Worm (Caenorhabditis elegans): ENCODE results near the gene erfa-3.

The erfa-3 gene

DNA sequence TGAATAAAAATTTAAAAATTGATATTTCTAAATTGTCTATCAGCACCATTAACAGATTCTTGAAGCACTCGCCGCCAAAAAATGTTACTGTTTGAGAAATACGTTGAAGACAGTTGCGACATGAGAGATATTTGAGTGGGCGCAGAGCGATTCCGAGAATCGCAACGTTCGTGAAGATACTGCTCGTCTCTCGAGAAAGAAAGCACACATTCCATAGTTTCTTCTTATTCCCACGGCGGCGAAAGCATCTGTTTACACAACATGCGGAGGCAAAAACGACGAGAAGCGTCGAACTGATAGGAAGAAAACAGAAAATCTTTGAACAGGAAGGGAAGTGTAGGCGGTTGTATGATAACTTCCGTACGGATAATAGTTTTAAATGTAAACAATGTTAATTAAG, 30.4 kb downstream of the erfa-3 start (continued):
- no peak for TF ChIP-seq hlh-30 (tag; optimal IDR thresholded peaks at IDR 0.05; ENCODE audit: insufficient read depth)
- peak; percentile 16 for TF ChIP-seq ceh-31 (tag; optimal IDR thresholded peaks at IDR 0.05)
- TF ChIP-seq pha-4 (tag; optimal IDR thresholded peaks at IDR 0.05) = no peak
- TF ChIP-seq sdc-2 (tag; optimal IDR thresholded peaks at IDR 0.05) = no peak
- TF ChIP-seq K09A11.1 (tag; optimal IDR thresholded peaks at IDR 0.05; ENCODE audit: insufficient read depth) = no peak
- no peak for TF ChIP-seq elt-4 (tag; optimal IDR thresholded peaks at IDR 0.05)
- no peak for TF ChIP-seq ahr-1 (tag; optimal IDR thresholded peaks at IDR 0.05)
- no peak for TF ChIP-seq ref-2 (tag; optimal IDR thresholded peaks at IDR 0.05)
- TF ChIP-seq ceh-30 (tag; optimal IDR thresholded peaks at IDR 0.05) = no peak
- TF ChIP-seq unc-3 (GFP tag; conservative IDR thresholded peaks at IDR 0.05) = no peak
- TF ChIP-seq unc-3 (tag; optimal IDR thresholded peaks at IDR 0.05) = no peak
- no peak for TF ChIP-seq lin-11 (tag; optimal IDR thresholded peaks at IDR 0.05)
- no peak for TF ChIP-seq mec-3 (tag; optimal IDR thresholded peaks at IDR 0.05; ENCODE audit: borderline replicate concordance)
- no peak for TF ChIP-seq hlh-13 (GFP tag; optimal IDR thresholded peaks at IDR 0.05)
- TF ChIP-seq fax-1 (tag; optimal IDR thresholded peaks at IDR 0.05) = no peak
- TF ChIP-seq madf-2 (tag; optimal IDR thresholded peaks at IDR 0.05) = no peak
- no peak for TF ChIP-seq hlh-6 (tag; optimal IDR thresholded peaks at IDR 0.05)
- no peak for TF ChIP-seq tbx-7 (tag; optimal IDR thresholded peaks at IDR 0.05)
- TF ChIP-seq zip-5 (tag; optimal IDR thresholded peaks at IDR 0.05) = no peak
- no peak for TF ChIP-seq ceh-24 (tag; optimal IDR thresholded peaks at IDR 0.05)
- TF ChIP-seq sox-2 (GFP tag; IDR thresholded peaks at IDR 0.05) = no peak

DNA sequence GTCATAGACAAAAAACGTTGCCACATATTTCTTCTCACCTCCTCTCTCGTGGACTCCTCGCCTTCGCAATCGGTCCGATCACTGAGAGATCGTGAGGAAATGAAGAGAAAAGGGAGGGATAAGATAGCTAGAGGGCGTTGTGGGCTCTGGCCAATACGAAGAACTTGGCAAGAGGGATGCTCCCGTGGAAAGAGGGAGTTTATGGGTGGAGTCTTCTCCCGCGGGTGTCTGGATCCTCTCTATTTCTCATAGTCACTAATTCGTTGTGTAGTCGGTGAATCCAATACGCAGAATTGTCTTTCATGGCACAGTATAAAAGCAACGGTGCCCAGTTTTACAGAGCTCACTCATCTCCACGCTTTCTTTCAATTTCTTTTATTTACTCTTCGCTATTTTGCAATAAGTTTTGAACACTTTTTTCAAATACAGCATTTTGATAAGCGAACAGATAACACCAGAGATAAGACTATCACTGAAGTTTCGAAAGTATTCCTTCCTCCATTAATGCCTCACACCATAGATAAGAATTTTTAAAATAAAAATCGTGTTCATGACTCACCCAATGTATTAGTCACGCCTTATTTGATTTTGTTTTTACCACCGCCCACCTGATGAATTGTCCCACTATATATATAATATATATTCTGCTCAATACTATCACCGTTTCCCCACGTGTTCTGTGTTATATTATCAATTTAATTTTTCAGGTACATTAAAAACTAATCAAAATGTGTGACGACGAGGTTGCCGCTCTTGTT, 32.4 kb downstream of the erfa-3 start, which contains the start of gene act-1:
TSS of gene act-1 (plus strand) at position 708 of the 758 bp plus-strand sequence.
- TF ChIP-seq C38D4.7 (GFP tag; optimal IDR thresholded peaks at IDR 0.05) = no peak
- TF ChIP-seq ahr-1 (tag; optimal IDR thresholded peaks at IDR 0.05) = no peak
- TF ChIP-seq K02D7.2 (tag; optimal IDR thresholded peaks at IDR 0.05) = no peak
- TF ChIP-seq mec-3 (tag; optimal IDR thresholded peaks at IDR 0.05; ENCODE audit: borderline replicate concordance) = no peak
- peak; percentile 14 for TF ChIP-seq sdc-2 (tag; optimal IDR thresholded peaks at IDR 0.05)
- no peak for TF ChIP-seq pqm-1 (tag; optimal IDR thresholded peaks at IDR 0.05)
- peak; percentile 14 for TF ChIP-seq fkh-6 (tag; optimal IDR thresholded peaks at IDR 0.05)
- peak; percentile 67 for TF ChIP-seq unc-55 (GFP tag; optimal IDR thresholded peaks at IDR 0.05)
- TF ChIP-seq nfya-1 (tag; optimal IDR thresholded peaks at IDR 0.05) = peak; percentile 88
- no peak for TF ChIP-seq ztf-16 (tag; optimal IDR thresholded peaks at IDR 0.05)
- TF ChIP-seq ceh-48 (tag; optimal IDR thresholded peaks at IDR 0.05) = no peak
- no peak for TF ChIP-seq ceh-6 (GFP tag; optimal IDR thresholded peaks at IDR 0.05)
- TF ChIP-seq syd-9 (tag; optimal IDR thresholded peaks at IDR 0.05) = peak; percentile 13
- TF ChIP-seq hlh-8 (tag; optimal IDR thresholded peaks at IDR 0.05) = no peak
- TF ChIP-seq K09A11.1 (tag; optimal IDR thresholded peaks at IDR 0.05; ENCODE audit: insufficient read depth) = no peak
- no peak for TF ChIP-seq fkh-10 (GFP tag; optimal IDR thresholded peaks at IDR 0.05)
- peak; percentile 55 for TF ChIP-seq ceh-31 (tag; optimal IDR thresholded peaks at IDR 0.05)
- peak; percentile 84 for TF ChIP-seq ceh-18 (tag; optimal IDR thresholded peaks at IDR 0.05)
- no peak for TF ChIP-seq elt-4 (tag; optimal IDR thresholded peaks at IDR 0.05)
- TF ChIP-seq ref-2 (tag; optimal IDR thresholded peaks at IDR 0.05) = peak; percentile 56
- TF ChIP-seq rnt-1 (tag; optimal IDR thresholded peaks at IDR 0.05) = peak; percentile 47
- peak; percentile 95 for TF ChIP-seq elt-2 (tag; optimal IDR thresholded peaks at IDR 0.05)
- peak; percentile 5 for TF ChIP-seq tbx-2 (tag; optimal IDR thresholded peaks at IDR 0.05)
- TF ChIP-seq ceh-34 (tag; optimal IDR thresholded peaks at IDR 0.05) = peak; percentile 69
- TF ChIP-seq madf-2 (tag; optimal IDR thresholded peaks at IDR 0.05) = no peak
- no peak for TF ChIP-seq zip-5 (tag; optimal IDR thresholded peaks at IDR 0.05)

DNA sequence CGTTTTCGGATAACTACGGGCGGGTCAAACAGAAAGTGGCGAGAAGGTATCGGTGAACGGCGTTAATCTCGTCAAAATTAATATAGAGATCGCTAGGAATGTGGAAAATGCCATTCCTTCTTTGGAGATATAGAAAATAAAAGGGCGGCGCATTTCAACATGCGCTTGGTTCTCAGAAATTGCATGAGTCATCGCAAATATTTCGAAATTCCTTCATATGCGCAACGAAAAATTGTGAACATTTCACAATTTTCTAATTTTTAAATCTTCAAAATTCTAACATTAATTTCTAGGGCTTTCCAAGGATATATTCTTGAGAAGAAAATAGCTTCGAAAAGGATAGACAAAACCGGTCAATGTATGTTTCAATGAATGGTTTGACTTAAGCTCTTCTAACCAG, 34.0 kb downstream of the erfa-3 start:
- no peak for TF ChIP-seq unc-55 (GFP tag; optimal IDR thresholded peaks at IDR 0.05)
- TF ChIP-seq F13H6.1 (tag; optimal IDR thresholded peaks at IDR 0.05) = no peak
- no peak for TF ChIP-seq fkh-10 (GFP tag; optimal IDR thresholded peaks at IDR 0.05)
- no peak for TF ChIP-seq ceh-6 (GFP tag; optimal IDR thresholded peaks at IDR 0.05)
